Worm (Caenorhabditis elegans) whole organism, L4 larva: ENCODE results near the gene C05E11.7.

Experiments used
- F26F4.8 ChIP-seq: fragments of 200-800 bp; sonication (Bioruptor generic); conservative IDR thresholded peaks from 2 replicates; pipeline ENCODE4 v1.3.6; 2022; ENCODE audit warnings: missing genetic modification characterization, missing compliant biosample characterization
- F44E2.7 ChIP-seq: fragments of 200-800 bp; sonication (Bioruptor generic); IDR thresholded peaks from 2 replicates; pipeline ENCODE4 v2.1.2; 2022; ENCODE audit warnings: missing genetic modification characterization, missing compliant biosample characterization
- ZK337.2 ChIP-seq: fragments of 200-800 bp; sonication (Bioruptor generic); IDR thresholded peaks from 2 replicates; pipeline ENCODE4 v1.3.6; 2022; ENCODE audit warnings: missing genetic modification reagents, missing genetic modification characterization, missing compliant biosample characterization
- aha-1 ChIP-seq: fragments of 150-350 bp; peaks from one replicate; lab custom pipeline; 2014; ENCODE audit warnings: missing biosample characterization, missing genetic modification characterization
- arid-1 ChIP-seq: fragments of 200-800 bp; sonication (Bioruptor generic); conservative IDR thresholded peaks from 2 replicates; pipeline ENCODE4 v1.3.6; 2022; ENCODE audit warnings: missing genetic modification reagents, missing genetic modification characterization, missing compliant biosample characterization
- ceh-28 ChIP-seq: fragments of 150-350 bp; optimal IDR thresholded peaks from 2 replicates; lab custom pipeline; 2014; ENCODE audit warnings: missing biosample characterization, missing genetic modification reagents, missing genetic modification characterization
- ceh-62 ChIP-seq: sonication (generic microtip); optimal IDR thresholded peaks from 2 replicates; lab custom pipeline; 2017; ENCODE audit warnings: missing biosample characterization, missing genetic modification characterization
- ctbp-1 ChIP-seq: fragments of 200-800 bp; sonication (Bioruptor generic); IDR thresholded peaks from 2 replicates; pipeline ENCODE4 v1.3.6; 2022; ENCODE audit warnings: missing genetic modification reagents, missing genetic modification characterization, missing compliant biosample characterization
- daf-16 ChIP-seq, 3 experiments: sonication (generic microtip); optimal IDR thresholded peaks; 2 replicates each; lab custom pipeline; 2016 to 2017; ENCODE audit warnings: missing genetic modification characterization in 3 of 3, missing genetic modification reagents in 3 of 3, mild to moderate bottlenecking in 2 of 3, missing compliant biosample characterization in 2 of 3, missing biosample characterization in 1 of 3, moderate library complexity in 1 of 3
- duxl-1 ChIP-seq: sonication (generic microtip); optimal IDR thresholded peaks from 2 replicates; lab custom pipeline; 2016; ENCODE audit warnings: mild to moderate bottlenecking, missing genetic modification characterization, moderate library complexity, missing compliant biosample characterization; ENCODE audit not compliant: poor library complexity
- gei-8 ChIP-seq: fragments of 200-800 bp; sonication (Bioruptor generic); optimal IDR thresholded peaks from 2 replicates; lab custom pipeline; 2018; ENCODE audit warnings: mild to moderate bottlenecking, missing genetic modification characterization, missing compliant biosample characterization
- lin-1 ChIP-seq: fragments of 200-800 bp; sonication (Bioruptor generic); IDR thresholded peaks from 2 replicates; pipeline ENCODE4 v1.3.6; 2022; ENCODE audit warnings: missing genetic modification reagents, missing genetic modification characterization, missing compliant biosample characterization
- lin-15B ChIP-seq: fragments of 150-350 bp; sonication (generic microtip); optimal IDR thresholded peaks from 3 replicates; lab custom pipeline; 2014; ENCODE audit warnings: missing biosample characterization, missing genetic modification characterization
- lir-3 ChIP-seq: sonication (generic microtip); optimal IDR thresholded peaks from 2 replicates; lab custom pipeline; 2016; ENCODE audit warnings: mild to moderate bottlenecking, missing genetic modification characterization, missing compliant biosample characterization
- madf-5 ChIP-seq, 2 experiments: fragments of 200-800 bp; sonication (Bioruptor generic); IDR thresholded peaks; 2 replicates each; pipeline ENCODE4 v1.3.6; 2022; ENCODE audit warnings: missing compliant biosample characterization in 2 of 2, missing genetic modification characterization in 2 of 2
- nhr-237 ChIP-seq: sonication (generic microtip); optimal IDR thresholded peaks from 2 replicates; lab custom pipeline; 2017; ENCODE audit warnings: missing biosample characterization, missing genetic modification characterization
- nhr-28 ChIP-seq: fragments of 150-350 bp; optimal IDR thresholded peaks from 2 replicates; lab custom pipeline; 2014; ENCODE audit warnings: missing biosample characterization, missing genetic modification characterization
- nhr-48 ChIP-seq: sonication (generic microtip); optimal IDR thresholded peaks from 2 replicates; lab custom pipeline; 2016; ENCODE audit warnings: mild to moderate bottlenecking, missing genetic modification characterization, missing compliant biosample characterization
- nhr-6 ChIP-seq: fragments of 150-350 bp; optimal IDR thresholded peaks from 2 replicates; lab custom pipeline; 2014; ENCODE audit warnings: missing biosample characterization, missing genetic modification characterization
- nhr-76 ChIP-seq: fragments of 150-350 bp; optimal IDR thresholded peaks from 2 replicates; lab custom pipeline; 2014; ENCODE audit warnings: missing biosample characterization, missing genetic modification characterization
- pha-4 ChIP-seq, 2 experiments: fragments of 150-350 bp in 1 of 2; fragments of 200-800 bp in 1 of 2; sonication (Bioruptor generic) in 1 of 2; IDR thresholded peaks in 1 of 2; optimal IDR thresholded peaks in 1 of 2; 2 replicates each; pipeline versions ENCODE4 v1.3.6 to Lab custom; 2014 to 2022; ENCODE audit warnings: missing genetic modification characterization in 2 of 2, missing genetic modification reagents in 2 of 2, missing biosample characterization in 1 of 2, missing compliant biosample characterization in 1 of 2
- pqm-1 ChIP-seq: sonication (generic microtip); optimal IDR thresholded peaks from 2 replicates; lab custom pipeline; 2017; ENCODE audit warnings: missing biosample characterization, missing genetic modification characterization
- set-16 ChIP-seq: fragments of 200-800 bp; sonication (Bioruptor generic); IDR thresholded peaks from 2 replicates; pipeline ENCODE4 v1.3.6; 2022; ENCODE audit warnings: missing genetic modification reagents, missing genetic modification characterization, missing compliant biosample characterization
- skn-1 ChIP-seq: fragments of 150-350 bp; optimal IDR thresholded peaks from 2 replicates; lab custom pipeline; 2014; ENCODE audit warnings: missing biosample characterization, missing genetic modification characterization
- spr-3 ChIP-seq: fragments of 200-800 bp; sonication (Bioruptor generic); optimal IDR thresholded peaks from 2 replicates; lab custom pipeline; 2018; ENCODE audit warnings: mild to moderate bottlenecking, missing genetic modification characterization, missing compliant biosample characterization
- unc-62 ChIP-seq, 3 experiments: fragments of 150-350 bp in 1 of 3; sonication (generic microtip); optimal IDR thresholded peaks in 2 of 3; peaks in 1 of 3; 1 replicate in 1 of 3; 2 replicates in 2 of 3; lab custom pipeline; 2014 to 2017; ENCODE audit warnings: missing biosample characterization in 3 of 3, missing genetic modification characterization in 3 of 3, missing genetic modification reagents in 3 of 3, missing genotype in 1 of 3
- zag-1 ChIP-seq: fragments of 150-350 bp; optimal IDR thresholded peaks from 2 replicates; lab custom pipeline; 2014; ENCODE audit warnings: missing biosample characterization, missing genetic modification characterization
- zfp-2 ChIP-seq: sonication (generic microtip); optimal IDR thresholded peaks from 2 replicates; lab custom pipeline; 2016; ENCODE audit warnings: mild to moderate bottlenecking, missing genetic modification characterization, missing compliant biosample characterization
- zip-11 ChIP-seq: fragments of 200-800 bp; sonication (Bioruptor generic); IDR thresholded peaks from 2 replicates; pipeline ENCODE4 v1.3.6; 2022; ENCODE audit warnings: missing genetic modification characterization, missing compliant biosample characterization
- zip-2 ChIP-seq: fragments of 150-350 bp; optimal IDR thresholded peaks from 2 replicates; lab custom pipeline; 2014; ENCODE audit warnings: missing biosample characterization, missing genetic modification characterization

Gene C05E11.7

ce11 chrX:4604185-4604584 lies 18.7 kb upstream of the C05E11.7 start:
- TF ChIP-seq aha-1 (tag; lab: Kevin White, UChicago) = peak; percentile 2
- TF ChIP-seq lir-3 = no peak
- peak in 1 of 2 experiments; percentile 74 for TF ChIP-seq unc-62 (GFP tag; optimal IDR thresholded peaks at IDR 0.05 in 1 of 2; lab: Kevin White, UChicago)
- TF ChIP-seq unc-62 (tag; optimal IDR thresholded peaks at IDR 0.05; lab: Kevin White, UChicago) = no peak
- no peak for TF ChIP-seq gei-8 (GFP tag; lab: Kevin White, UChicago)
- no peak for TF ChIP-seq F44E2.7 (GFP tag; lab: Robert Waterston, UW)
- TF ChIP-seq ctbp-1 (GFP tag; lab: Robert Waterston, UW) = no peak
- no peak for TF ChIP-seq set-16 (GFP tag; lab: Robert Waterston, UW)
- no peak for TF ChIP-seq zfp-2

- peak in 1 of 2 experiments; percentile 94 for TF ChIP-seq unc-62 (GFP tag; optimal IDR thresholded peaks at IDR 0.05 in 1 of 2; lab: Kevin White, UChicago)
- no peak for TF ChIP-seq unc-62 (tag; optimal IDR thresholded peaks at IDR 0.05; lab: Kevin White, UChicago)
- TF ChIP-seq nhr-48 (tag; lab: Kevin White, UChicago) = no peak
These were observed 15.5 kb upstream of the C05E11.7 start for ce11 chrX:4600987-4601386.

- peak; percentile 75 for TF ChIP-seq aha-1 (tag; lab: Kevin White, UChicago)
- TF ChIP-seq nhr-28 (tag; lab: Kevin White, UChicago) = no peak
These were observed 14.0 kb upstream of the C05E11.7 start for ce11 chrX:4599526-4599925.

ce11 chrX:4597419-4597818 lies 11.9 kb upstream of the C05E11.7 start:
- TF ChIP-seq set-16 (GFP tag; lab: Robert Waterston, UW) (peak; percentile 81), madf-5 (GFP tag; IDR thresholded peaks at IDR 0.05; lab: Robert Waterston, UW) (no peak), pqm-1 (tag; lab: Kevin White, UChicago) (no peak), nhr-76 (tag; lab: Kevin White, UChicago) (no peak), lin-1 (GFP tag; lab: Robert Waterston, UW) (no peak), ZK337.2 (no peak), zag-1 (tag; lab: Kevin White, UChicago) (no peak), F26F4.8 (GFP tag; lab: Robert Waterston, UW) (no peak)

ce11 chrX:4592250-4592649 lies 6.8 kb upstream of the C05E11.7 start, which contains the start of gene flp-12:
Gene flp-12, minus strand, starts transcription at chrX:4592350.
- TF ChIP-seq nhr-237 = no peak
- no peak for TF ChIP-seq zip-2 (tag; lab: Kevin White, UChicago)
- TF ChIP-seq pha-4 (GFP tag; IDR thresholded peaks at IDR 0.05; lab: Robert Waterston, UW) = no peak
- TF ChIP-seq pha-4 (tag; optimal IDR thresholded peaks at IDR 0.05; lab: Kevin White, UChicago) = no peak
- TF ChIP-seq nhr-6 (tag; lab: Kevin White, UChicago) = no peak
- no peak for TF ChIP-seq duxl-1 (tag; lab: Kevin White, UChicago)
- no peak for TF ChIP-seq zip-11 (GFP tag; lab: Robert Waterston, UW)
- TF ChIP-seq skn-1 (tag; lab: Kevin White, UChicago) = no peak
- TF ChIP-seq lin-15B (tag; lab: Kevin White, UChicago) = no peak
- TF ChIP-seq ceh-28 (tag; lab: Kevin White, UChicago) = no peak
- TF ChIP-seq arid-1 (GFP tag; lab: Robert Waterston, UW) = no peak

ce11 chrX:4588462-4588861 lies 3.0 kb upstream of the C05E11.7 start, which contains the start of gene lnp-1:
Gene lnp-1, plus strand, starts transcription at chrX:4588762.
- TF ChIP-seq unc-62 (GFP tag; optimal IDR thresholded peaks at IDR 0.05 in 1 of 2; lab: Kevin White, UChicago) (no peak), unc-62 (tag; optimal IDR thresholded peaks at IDR 0.05; lab: Kevin White, UChicago) (no peak), spr-3 (GFP tag; lab: Kevin White, UChicago) (no peak), ceh-62 (tag; lab: Kevin White, UChicago) (no peak), daf-16 (GFP tag; optimal IDR thresholded peaks at IDR 0.05; lab: Kevin White, UChicago) (no peak), daf-16 (tag; optimal IDR thresholded peaks at IDR 0.05; lab: Kevin White, UChicago) (peak; percentile 69)
